Worm (Caenorhabditis elegans): ENCODE measurements around the gene famp-1.

The famp-1 gene

ce11 chrIV:2219334-2219755, 44.1 kb downstream of the famp-1 start (continued):
- TF ChIP-seq madf-3 (GFP tag; IDR thresholded peaks at IDR 0.05) (peak; percentile 84), F37B4.10 (GFP tag; IDR thresholded peaks at IDR 0.05) (no peak), madf-6 (GFP tag; IDR thresholded peaks at IDR 0.05) (peak; percentile 29; the same call in 1 of the 2 replicates), C17E4.6 (GFP tag; IDR thresholded peaks at IDR 0.05) (peak; percentile 47), ccch-3 (GFP tag; optimal IDR thresholded peaks at IDR 0.05) (no peak), pbrm-1 (GFP tag; IDR thresholded peaks at IDR 0.05) (peak; percentile 92), nhr-179 (tag; optimal IDR thresholded peaks at IDR 0.05) (no peak), mcd-1 (GFP tag; IDR thresholded peaks at IDR 0.05) (peak; percentile 92), snpc-1.3 (tag; optimal IDR thresholded peaks at IDR 0.05; ENCODE audit: insufficient read depth) (no peak), attf-6 (GFP tag; IDR thresholded peaks at IDR 0.05) (no peak), aptf-3 (GFP tag; IDR thresholded peaks at IDR 0.05) (no peak), B0035.1 (tag; optimal IDR thresholded peaks at IDR 0.05) (peak; percentile 68), ZK185.1 (tag; optimal IDR thresholded peaks at IDR 0.05; ENCODE audit: poor library complexity, severe bottlenecking) (peak; percentile 77), die-1 (tag; optimal IDR thresholded peaks at IDR 0.05) (peak; percentile 54), sptf-2 (GFP tag; optimal IDR thresholded peaks at IDR 0.05) (no peak), nhr-80 (tag; optimal IDR thresholded peaks at IDR 0.05) (peak; percentile 75), ceh-91 (GFP tag; IDR thresholded peaks at IDR 0.05) (no peak), chd-7 (tag; optimal IDR thresholded peaks at IDR 0.05) (peak; percentile 99), ceh-100 (GFP tag; IDR thresholded peaks at IDR 0.05) (peak; percentile 33; the same call in 1 of the 2 replicates), snpc-4 (GFP tag; optimal IDR thresholded peaks at IDR 0.05) (peak; percentile 26), snpc-4 (tag; optimal IDR thresholded peaks at IDR 0.05) (peak in 2 of 4 experiments; percentile 52 to 66), Y95B8A.8 (GFP tag; IDR thresholded peaks at IDR 0.05) (no peak), ztf-22 (GFP tag; optimal IDR thresholded peaks at IDR 0.05) (peak; percentile 94), C06A6.2 (GFP tag; conservative IDR thresholded peaks at IDR 0.05) (peak; percentile 98), hrde-1 (tag; optimal IDR thresholded peaks at IDR 0.05; ENCODE audit: borderline replicate concordance) (no peak), mel-28 (tag; optimal IDR thresholded peaks at IDR 0.05; ENCODE audit: borderline replicate concordance) (peak; percentile 71), D2030.7 (GFP tag; IDR thresholded peaks at IDR 0.05) (no peak), akir-1 (GFP tag; optimal IDR thresholded peaks at IDR 0.05) (peak; percentile 52), tlf-1 (GFP tag; optimal IDR thresholded peaks at IDR 0.05) (peak; percentile 95), hlh-12 (tag; optimal IDR thresholded peaks at IDR 0.05) (no peak), F52B5.7 (tag; optimal IDR thresholded peaks at IDR 0.05) (peak; percentile 45), madf-10 (tag; optimal IDR thresholded peaks at IDR 0.05) (peak; percentile 95), F33H1.4 (GFP tag; IDR thresholded peaks at IDR 0.05) (peak; percentile 60)

- TF ChIP-seq mes-4 (tag; optimal IDR thresholded peaks at IDR 0.05) (no peak), F49E8.2 (tag; optimal IDR thresholded peaks at IDR 0.05; ENCODE audit: insufficient read depth) (no peak), chd-7 (tag; optimal IDR thresholded peaks at IDR 0.05) (no peak), C17E4.6 (GFP tag; IDR thresholded peaks at IDR 0.05) (no peak), zfh-2 (GFP tag; conservative IDR thresholded peaks at IDR 0.05) (peak; percentile 85), hsf-1 (GFP tag; IDR thresholded peaks at IDR 0.05) (0 out of 2 replicates have a peak, but pooled peaks have one; percentile 19), lin-40 (tag; optimal IDR thresholded peaks at IDR 0.05) (no peak), akir-1 (GFP tag; optimal IDR thresholded peaks at IDR 0.05) (no peak), nhr-27 (tag; optimal IDR thresholded peaks at IDR 0.05) (no peak)
Measured at ce11 chrIV:2217260-2217659, 46.2 kb downstream of the famp-1 start.
